Worm (Caenorhabditis elegans): Measurements from ENCODE around the gene Y43B11AR.3.

- TF ChIP-seq W03F9.2 (tag; optimal IDR thresholded peaks at IDR 0.05): no peak
- no peak for TF ChIP-seq him-1 (tag; optimal IDR thresholded peaks at IDR 0.05)
- TF ChIP-seq dao-5 (tag; optimal IDR thresholded peaks at IDR 0.05): no peak
These were observed 31.1 kb upstream of the Y43B11AR.3 start, which contains the start of gene nas-8 for ce11 chrIV:7114599-7114998.

Data from whole organism, L4/young adult.